Worm (Caenorhabditis elegans) whole organism, young adult: ENCODE data around the gene srg-3.

Experiments
- B0035.1 ChIP-seq: sonication (generic microtip); optimal IDR thresholded peaks from 2 replicates; lab custom pipeline; 2016; ENCODE audit warnings: missing genetic modification characterization, mild to moderate bottlenecking, missing compliant biosample characterization, missing genotype, missing genetic modification reagents
- C17E4.6 ChIP-seq: fragments of 200-800 bp; sonication (Bioruptor generic); IDR thresholded peaks from 2 replicates; pipeline ENCODE4 v1.3.6; 2022; ENCODE audit warnings: missing genetic modification reagents, missing genetic modification characterization, missing compliant biosample characterization
- D2030.7 ChIP-seq: fragments of 200-800 bp; sonication (Bioruptor generic); IDR thresholded peaks from 2 replicates; pipeline ENCODE4 v1.3.6; 2022; ENCODE audit warnings: missing genetic modification reagents, missing genetic modification characterization, missing compliant biosample characterization
- F39B2.1 ChIP-seq: fragments of 200-800 bp; sonication (Bioruptor generic); IDR thresholded peaks from 2 replicates; pipeline ENCODE4 v1.3.6; 2022; ENCODE audit warnings: missing genetic modification reagents, missing genetic modification characterization, missing compliant biosample characterization
- F49E8.2 ChIP-seq: sonication (generic microtip); optimal IDR thresholded peaks from 3 replicates; lab custom pipeline; 2017; ENCODE audit warnings: missing genetic modification characterization, mild to moderate bottlenecking, missing compliant biosample characterization, antibody characterized with exemption, moderate library complexity; ENCODE audit not compliant: insufficient read depth
- K11D2.4 ChIP-seq: fragments of 200-800 bp; sonication (Bioruptor generic); IDR thresholded peaks from 2 replicates; pipeline ENCODE4 v1.3.6; 2022; ENCODE audit warnings: missing genetic modification reagents, missing genetic modification characterization, missing compliant biosample characterization
- Y53F4B.3 ChIP-seq: fragments of 200-800 bp; sonication (Bioruptor generic); IDR thresholded peaks from 2 replicates; pipeline ENCODE4 v1.3.6; 2022; ENCODE audit warnings: missing genetic modification reagents, missing genetic modification characterization, missing compliant biosample characterization
- Y56A3A.18 ChIP-seq: fragments of 200-800 bp; sonication (Bioruptor generic); IDR thresholded peaks from 2 replicates; pipeline ENCODE4 v1.3.6; 2022; ENCODE audit warnings: missing genetic modification reagents, missing genetic modification characterization, missing compliant biosample characterization
- Y67H2A.10 ChIP-seq: fragments of 200-800 bp; sonication (Bioruptor generic); conservative IDR thresholded peaks from 2 replicates; pipeline ENCODE4 v1.3.6; 2022; ENCODE audit warnings: missing genetic modification reagents, missing genetic modification characterization, missing compliant biosample characterization
- Y95B8A.8 ChIP-seq: fragments of 200-800 bp; sonication (Bioruptor generic); IDR thresholded peaks from 2 replicates; pipeline ENCODE4 v1.3.6; 2022; ENCODE audit warnings: missing genetic modification reagents, missing genetic modification characterization, missing compliant biosample characterization
- ama-1 ChIP-seq, 3 experiments: fragments of 150-350 bp in 1 of 3; sonication (generic microtip) in 2 of 3; optimal IDR thresholded peaks; 2 replicates each; lab custom pipeline; 2014 to 2018; ENCODE audit warnings: missing biosample characterization in 2 of 3, missing genetic modification characterization in 2 of 3, missing genetic modification reagents in 2 of 3
- attf-3 ChIP-seq: fragments of 200-800 bp; sonication (Bioruptor generic); conservative IDR thresholded peaks from 2 replicates; pipeline ENCODE4 v1.3.6; 2022; ENCODE audit warnings: missing genetic modification reagents, missing genetic modification characterization, missing compliant biosample characterization
- attf-5 ChIP-seq: fragments of 200-800 bp; sonication (Bioruptor generic); optimal IDR thresholded peaks from 2 replicates; lab custom pipeline; 2018; ENCODE audit warnings: mild to moderate bottlenecking, missing genetic modification characterization, missing compliant biosample characterization
- ccch-3 ChIP-seq: fragments of 200-800 bp; sonication (Bioruptor generic); optimal IDR thresholded peaks from 2 replicates; lab custom pipeline; 2018; ENCODE audit warnings: mild to moderate bottlenecking, missing genetic modification characterization, missing compliant biosample characterization
- cebp-2 ChIP-seq: fragments of 200-800 bp; sonication (Bioruptor generic); IDR thresholded peaks from 2 replicates; pipeline ENCODE4 v1.3.6; 2022; ENCODE audit warnings: missing genetic modification characterization, missing compliant biosample characterization
- ceh-58 ChIP-seq: fragments of 200-800 bp; sonication (Bioruptor generic); IDR thresholded peaks from 2 replicates; pipeline ENCODE4 v1.3.6; 2022; ENCODE audit warnings: missing genetic modification characterization, missing compliant biosample characterization
- dpff-1 ChIP-seq: sonication (generic microtip); optimal IDR thresholded peaks from 2 replicates; lab custom pipeline; 2017; ENCODE audit warnings: mild to moderate bottlenecking, missing genetic modification characterization, missing compliant biosample characterization
- efl-1 ChIP-seq: fragments of 150-350 bp; optimal IDR thresholded peaks from 2 replicates; lab custom pipeline; 2014; ENCODE audit warnings: missing biosample characterization, missing genetic modification reagents, missing genetic modification characterization
- egl-44 ChIP-seq: fragments of 200-800 bp; sonication (Bioruptor generic); IDR thresholded peaks from 2 replicates; pipeline ENCODE4 v1.3.6; 2022; ENCODE audit warnings: missing genetic modification reagents, missing genetic modification characterization, missing compliant biosample characterization
- egrh-3 ChIP-seq: fragments of 200-800 bp; sonication (Bioruptor generic); IDR thresholded peaks from 2 replicates; pipeline ENCODE4 v1.3.6; 2022; ENCODE audit warnings: missing genetic modification reagents, missing genetic modification characterization, missing compliant biosample characterization
- ekl-4 ChIP-seq: fragments of 200-800 bp; sonication (Bioruptor generic); IDR thresholded peaks from 2 replicates; pipeline ENCODE4 v1.3.6; 2022; ENCODE audit warnings: missing genetic modification reagents, missing genetic modification characterization, missing compliant biosample characterization
- him-1 ChIP-seq: sonication (generic microtip); optimal IDR thresholded peaks from 2 replicates; lab custom pipeline; 2016; ENCODE audit warnings: missing genotype, missing genetic modification reagents, missing genetic modification characterization, missing compliant biosample characterization
- hmg-1.2 ChIP-seq: fragments of 200-800 bp; sonication (Bioruptor generic); IDR thresholded peaks from 2 replicates; pipeline ENCODE4 v1.3.6; 2022; ENCODE audit warnings: missing genetic modification reagents, missing genetic modification characterization, missing compliant biosample characterization
- hmg-20 ChIP-seq: fragments of 200-800 bp; sonication (Bioruptor generic); IDR thresholded peaks from 2 replicates; pipeline ENCODE4 v1.3.6; 2022; ENCODE audit warnings: missing genetic modification reagents, missing genetic modification characterization, missing compliant biosample characterization
- hrde-1 ChIP-seq: sonication (generic microtip); optimal IDR thresholded peaks from 2 replicates; lab custom pipeline; 2016; ENCODE audit warnings: missing genetic modification characterization, mild to moderate bottlenecking, missing compliant biosample characterization, moderate library complexity, missing genotype, missing genetic modification reagents, borderline replicate concordance
- let-526 ChIP-seq: fragments of 200-800 bp; sonication (Bioruptor generic); IDR thresholded peaks from 2 replicates; pipeline ENCODE4 v1.3.6; 2022; ENCODE audit warnings: missing genetic modification reagents, missing genetic modification characterization, missing compliant biosample characterization
- madf-10 ChIP-seq: sonication (generic microtip); optimal IDR thresholded peaks from 2 replicates; lab custom pipeline; 2016; ENCODE audit warnings: mild to moderate bottlenecking, missing genetic modification characterization, missing compliant biosample characterization
- madf-8 ChIP-seq: fragments of 200-800 bp; sonication (Bioruptor generic); conservative IDR thresholded peaks from 2 replicates; pipeline ENCODE4 v1.3.6; 2022; ENCODE audit warnings: missing genetic modification reagents, missing genetic modification characterization, missing compliant biosample characterization
- mel-28 ChIP-seq: sonication (generic microtip); optimal IDR thresholded peaks from 2 replicates; lab custom pipeline; 2016; ENCODE audit warnings: borderline replicate concordance, mild to moderate bottlenecking, missing genetic modification characterization, missing compliant biosample characterization
- mxl-1 ChIP-seq: sonication (generic microtip); optimal IDR thresholded peaks from 2 replicates; lab custom pipeline; 2016; ENCODE audit warnings: missing genetic modification characterization, missing compliant biosample characterization
- nfya-1 ChIP-seq: sonication (generic microtip); optimal IDR thresholded peaks from 2 replicates; lab custom pipeline; 2017; ENCODE audit warnings: antibody characterized with exemption, missing compliant biosample characterization, missing genetic modification characterization, borderline replicate concordance; ENCODE audit not compliant: insufficient read depth
- pbrm-1 ChIP-seq: fragments of 200-800 bp; sonication (Bioruptor generic); IDR thresholded peaks from 2 replicates; pipeline ENCODE4 v1.3.6; 2022; ENCODE audit warnings: missing genetic modification reagents, missing genetic modification characterization, missing compliant biosample characterization
- pha-4 ChIP-seq: fragments of 150-350 bp; sonication (generic microtip); optimal IDR thresholded peaks from 2 replicates; lab custom pipeline; 2014; ENCODE audit warnings: missing biosample characterization, missing genetic modification reagents, missing genetic modification characterization
- rcor-1 ChIP-seq: fragments of 200-800 bp; sonication (Bioruptor generic); IDR thresholded peaks from 2 replicates; pipeline ENCODE4 v1.3.6; 2022; ENCODE audit warnings: missing genetic modification reagents, missing genetic modification characterization, missing compliant biosample characterization
- repo-1 ChIP-seq: sonication (generic microtip); optimal IDR thresholded peaks from 2 replicates; lab custom pipeline; 2017; ENCODE audit warnings: mild to moderate bottlenecking, missing genetic modification characterization, missing compliant biosample characterization
- rpc-1 ChIP-seq, 2 experiments: fragments of 150-350 bp in 1 of 2; sonication (generic microtip) in 1 of 2; optimal IDR thresholded peaks; 2 replicates each; lab custom pipeline; 2014 to 2018; ENCODE audit warnings: missing biosample characterization in 1 of 2, missing genetic modification characterization in 1 of 2, missing genetic modification reagents in 1 of 2, missing genotype in 1 of 2
- sdz-38 ChIP-seq: sonication (generic microtip); optimal IDR thresholded peaks from 2 replicates; lab custom pipeline; 2016; ENCODE audit warnings: missing genotype, missing genetic modification characterization, missing compliant biosample characterization
- snpc-1.3 ChIP-seq: sonication (generic microtip); optimal IDR thresholded peaks from 2 replicates; lab custom pipeline; 2017; ENCODE audit warnings: missing genetic modification characterization, mild to moderate bottlenecking, missing compliant biosample characterization, antibody characterized with exemption, moderate library complexity, missing genotype, missing genetic modification reagents; ENCODE audit not compliant: insufficient read depth
- snpc-4 ChIP-seq, 5 experiments: fragments of 150-350 bp in 1 of 5; sonication (generic microtip) in 4 of 5; optimal IDR thresholded peaks; 2 replicates each; lab custom pipeline; 2014 to 2018; ENCODE audit warnings: missing genetic modification characterization in 5 of 5, missing biosample characterization in 3 of 5, antibody characterized with exemption in 2 of 5, mild to moderate bottlenecking in 2 of 5, missing compliant biosample characterization in 2 of 5, missing genotype in 2 of 5, moderate library complexity in 2 of 5, missing genetic modification reagents in 1 of 5
- somi-1 ChIP-seq: fragments of 200-800 bp; sonication (Bioruptor generic); optimal IDR thresholded peaks from 2 replicates; lab custom pipeline; 2018; ENCODE audit warnings: mild to moderate bottlenecking, missing genetic modification characterization, missing compliant biosample characterization
- tbx-9 ChIP-seq: sonication (generic microtip); optimal IDR thresholded peaks from 2 replicates; lab custom pipeline; 2016; ENCODE audit warnings: borderline replicate concordance, missing genetic modification characterization, inconsistent platforms, missing compliant biosample characterization
- tlf-1 ChIP-seq: fragments of 200-800 bp; sonication (Bioruptor generic); optimal IDR thresholded peaks from 2 replicates; lab custom pipeline; 2018; ENCODE audit warnings: mild to moderate bottlenecking, missing genetic modification characterization, missing compliant biosample characterization
- xnd-1 ChIP-seq: sonication (generic microtip); optimal IDR thresholded peaks from 2 replicates; lab custom pipeline; 2016; ENCODE audit warnings: missing genotype, missing genetic modification reagents, missing genetic modification characterization, missing compliant biosample characterization
- ztf-18 ChIP-seq: sonication (generic microtip); optimal IDR thresholded peaks from 2 replicates; lab custom pipeline; 2016; ENCODE audit warnings: missing genotype, mild to moderate bottlenecking, missing genetic modification characterization, missing compliant biosample characterization
- ztf-22 ChIP-seq: fragments of 200-800 bp; sonication (Bioruptor generic); optimal IDR thresholded peaks from 2 replicates; lab custom pipeline; 2018; ENCODE audit warnings: mild to moderate bottlenecking, missing genetic modification characterization, moderate library complexity, missing compliant biosample characterization
- ztf-6 ChIP-seq: fragments of 200-800 bp; sonication (Bioruptor generic); IDR thresholded peaks from 2 replicates; pipeline ENCODE4 v1.3.6; 2022; ENCODE audit warnings: missing genetic modification reagents, missing genetic modification characterization, missing compliant biosample characterization

srg-3 gene

ce11 chrIII:6278301-6278827 is 8.2 kb upstream of the srg-3 start, which contains the start of gene C18F10.7 (continued):
- TF ChIP-seq ekl-4 (0 out of 2 replicates have a peak, but pooled peaks have one; percentile 48), C17E4.6 (GFP tag; lab: Robert Waterston, UW) (no peak), K11D2.4 (GFP tag; lab: Robert Waterston, UW) (no peak), hmg-20 (no peak), Y95B8A.8 (GFP tag; lab: Robert Waterston, UW) (no peak), hrde-1 (tag; lab: Kevin White, UChicago) (no peak), Y53F4B.3 (GFP tag; lab: Robert Waterston, UW) (no peak), Y67H2A.10 (GFP tag; lab: Robert Waterston, UW) (no peak), ceh-58 (GFP tag; lab: Robert Waterston, UW) (no peak), attf-3 (GFP tag; lab: Robert Waterston, UW) (no peak; the same call in 1 of the 2 replicates), ztf-18 (tag; lab: Kevin White, UChicago) (peak; percentile 33), tlf-1 (GFP tag; lab: Kevin White, UChicago) (no peak), D2030.7 (GFP tag; lab: Robert Waterston, UW) (peak; percentile 58), rcor-1 (no peak), mel-28 (tag; lab: Kevin White, UChicago) (no peak), tbx-9 (tag; lab: Kevin White, UChicago) (no peak), F39B2.1 (GFP tag; lab: Robert Waterston, UW) (no peak), B0035.1 (no peak), ztf-22 (GFP tag; lab: Kevin White, UChicago) (no peak), efl-1 (peak; percentile 35), somi-1 (GFP tag; lab: Kevin White, UChicago) (no peak), egrh-3 (GFP tag; lab: Robert Waterston, UW) (peak; percentile 18; the same call in 1 of the 2 replicates), him-1 (tag; lab: Kevin White, UChicago) (peak; percentile 2), snpc-1.3 (tag; lab: Kevin White, UChicago) (peak; percentile 83), ama-1 (optimal IDR thresholded peaks at IDR 0.05; lab: Kevin White, UChicago) (no peak), ama-1 (GFP tag; optimal IDR thresholded peaks at IDR 0.05; lab: Kevin White, UChicago) (no peak), attf-5 (no peak), madf-10 (tag; lab: Kevin White, UChicago) (no peak), pbrm-1 (GFP tag; lab: Robert Waterston, UW) (peak; percentile 60; the same call in 1 of the 2 replicates), F49E8.2 (tag; lab: Kevin White, UChicago) (peak; percentile 49), Y56A3A.18 (no peak), egl-44 (GFP tag; lab: Robert Waterston, UW) (no peak), let-526 (GFP tag; lab: Robert Waterston, UW) (no peak), ztf-6 (GFP tag; lab: Robert Waterston, UW) (no peak), cebp-2 (GFP tag; lab: Robert Waterston, UW) (no peak), rpc-1 (optimal IDR thresholded peaks at IDR 0.05; lab: Kevin White, UChicago) (no peak), rpc-1 (tag; optimal IDR thresholded peaks at IDR 0.05; lab: Kevin White, UChicago) (no peak), dpff-1 (tag; lab: Kevin White, UChicago) (no peak), sdz-38 (tag; lab: Kevin White, UChicago) (no peak), xnd-1 (tag; lab: Kevin White, UChicago) (peak; percentile 61), repo-1 (no peak), snpc-4 (GFP tag; optimal IDR thresholded peaks at IDR 0.05; lab: Kevin White, UChicago) (no peak), snpc-4 (tag; optimal IDR thresholded peaks at IDR 0.05; lab: Kevin White, UChicago) (peak in 2 of 4 experiments; percentile 9 to 39), madf-8 (GFP tag; lab: Robert Waterston, UW) (peak; percentile 20; the same call in 1 of the 2 replicates), hmg-1.2 (peak; percentile 98), pha-4 (no peak), nfya-1 (tag; lab: Kevin White, UChicago) (no peak), ccch-3 (GFP tag; lab: Kevin White, UChicago) (no peak), mxl-1 (tag; lab: Kevin White, UChicago) (no peak)
